Fruit fly (Drosophila melanogaster) whole organism, embryonic: ENCODE measurements around the gene CG12507.

ENCODE experiments used
- Aef1 ChIP-seq: fragments of 200-800 bp; sonication (Bioruptor generic); IDR thresholded peaks from 3 replicates; pipeline ENCODE4 v1.3.6; 2022; ENCODE audit warnings: missing biosample characterization, missing genetic modification characterization
- Antp ChIP-seq: fragments of 200-800 bp; sonication (Bioruptor generic); optimal IDR thresholded peaks from 3 replicates; lab custom pipeline; 2016; ENCODE audit warnings: missing biosample characterization, missing genetic modification characterization
- Atf-2 ChIP-seq: fragments of 200-800 bp; sonication (Bioruptor generic); optimal IDR thresholded peaks from 2 replicates; lab custom pipeline; 2016; ENCODE audit warnings: missing biosample characterization, missing genetic modification characterization
- BEAF-32 ChIP-seq: fragments of 200-800 bp; sonication (Bioruptor generic); optimal IDR thresholded peaks from 3 replicates; lab custom pipeline; 2017; ENCODE audit warnings: missing biosample characterization, missing genetic modification characterization, mild to moderate bottlenecking, moderate library complexity, missing genetic modification reagents
- Bdp1 ChIP-seq: fragments of 200-800 bp; sonication (Bioruptor generic); optimal IDR thresholded peaks from 3 replicates; lab custom pipeline; 2016; ENCODE audit warnings: missing biosample characterization, missing genetic modification characterization
- CG10267 ChIP-seq: fragments of 200-800 bp; sonication (Bioruptor generic); optimal IDR thresholded peaks from 2 replicates; lab custom pipeline; 2018; ENCODE audit warnings: missing biosample characterization, mild to moderate bottlenecking, missing genetic modification characterization, moderate library complexity
- CG10462 ChIP-seq: fragments of 200-800 bp; sonication (Bioruptor generic); optimal IDR thresholded peaks from 2 replicates; lab custom pipeline; 2016; ENCODE audit warnings: missing biosample characterization, missing genetic modification characterization
- CG10654 ChIP-seq: fragments of 200-800 bp; sonication (Bioruptor generic); optimal IDR thresholded peaks from 2 replicates; lab custom pipeline; 2016; ENCODE audit warnings: missing biosample characterization, missing genetic modification characterization
- CG11560 ChIP-seq: fragments of 200-800 bp; sonication (Bioruptor generic); IDR thresholded peaks from 3 replicates; pipeline ENCODE4 v1.3.6; 2022; ENCODE audit warnings: missing biosample characterization, missing genetic modification characterization
- CG12071 ChIP-seq: fragments of 200-800 bp; sonication (Bioruptor generic); optimal IDR thresholded peaks from 3 replicates; lab custom pipeline; 2018; ENCODE audit warnings: missing biosample characterization, mild to moderate bottlenecking, missing genetic modification characterization
- CG12659 ChIP-seq: fragments of 200-800 bp; sonication (Bioruptor generic); optimal IDR thresholded peaks from 3 replicates; lab custom pipeline; 2017; ENCODE audit warnings: mild to moderate bottlenecking, missing biosample characterization, missing genetic modification reagents, missing genetic modification characterization
- CG14441 ChIP-seq: fragments of 200-800 bp; sonication (Bioruptor generic); IDR thresholded peaks from 2 replicates; pipeline ENCODE4 v1.3.6; 2022; ENCODE audit warnings: missing biosample characterization, missing genetic modification characterization
- CG15073 ChIP-seq: fragments of 200-800 bp; sonication (Bioruptor generic); optimal IDR thresholded peaks from 2 replicates; lab custom pipeline; 2016; ENCODE audit warnings: missing biosample characterization, missing genetic modification characterization
- CG15269 ChIP-seq: fragments of 200-800 bp; sonication (Bioruptor generic); optimal IDR thresholded peaks from 2 replicates; lab custom pipeline; 2018; ENCODE audit warnings: missing biosample characterization, mild to moderate bottlenecking, missing genetic modification characterization, moderate library complexity
- CG17328 ChIP-seq: fragments of 200-800 bp; sonication (Bioruptor generic); IDR thresholded peaks from 2 replicates; pipeline ENCODE4 v1.3.6; 2022; ENCODE audit warnings: missing biosample characterization, missing genetic modification characterization
- CG17359 ChIP-seq: fragments of 200-800 bp; sonication (Bioruptor generic); optimal IDR thresholded peaks from 3 replicates; lab custom pipeline; 2018; ENCODE audit warnings: missing biosample characterization, mild to moderate bottlenecking, missing genetic modification characterization, moderate library complexity
- CG2120 ChIP-seq: fragments of 200-800 bp; sonication (Bioruptor generic); optimal IDR thresholded peaks from 3 replicates; lab custom pipeline; 2016; ENCODE audit warnings: missing biosample characterization, missing genetic modification characterization
- CG2199 ChIP-seq: fragments of 200-800 bp; sonication (Bioruptor generic); IDR thresholded peaks from 3 replicates; pipeline ENCODE4 v1.3.6; 2022; ENCODE audit warnings: missing biosample characterization, missing genetic modification characterization
- CG31224 ChIP-seq: fragments of 200-800 bp; sonication (Bioruptor generic); IDR thresholded peaks from 2 replicates; pipeline ENCODE4 v1.3.6; 2022; ENCODE audit warnings: missing biosample characterization, missing genetic modification characterization
- CG3163 ChIP-seq: fragments of 200-800 bp; sonication (Bioruptor generic); optimal IDR thresholded peaks from 3 replicates; lab custom pipeline; 2016; ENCODE audit warnings: missing biosample characterization, missing genetic modification characterization
- CG32767 ChIP-seq: fragments of 200-800 bp; sonication (Bioruptor generic); IDR thresholded peaks from 2 replicates; pipeline ENCODE4 v1.3.6; 2022; ENCODE audit warnings: missing biosample characterization, missing genetic modification characterization
- CG33557 ChIP-seq: fragments of 200-800 bp; sonication (Bioruptor generic); optimal IDR thresholded peaks from 2 replicates; lab custom pipeline; 2019; ENCODE audit warnings: missing biosample characterization, mild to moderate bottlenecking, missing genetic modification characterization, moderate library complexity
- CG4707 ChIP-seq: fragments of 200-800 bp; sonication (Bioruptor generic); optimal IDR thresholded peaks from 2 replicates; lab custom pipeline; 2018; ENCODE audit warnings: missing biosample characterization, mild to moderate bottlenecking, missing genetic modification characterization, moderate library complexity
- CG9797 ChIP-seq: fragments of 200-800 bp; sonication (Bioruptor generic); optimal IDR thresholded peaks from 3 replicates; lab custom pipeline; 2018; ENCODE audit warnings: missing biosample characterization, mild to moderate bottlenecking, missing genetic modification characterization
- CkIIα-i1 ChIP-seq: fragments of 200-800 bp; sonication (Bioruptor generic); IDR thresholded peaks from 2 replicates; pipeline ENCODE4 v1.3.6; 2022; ENCODE audit warnings: missing biosample characterization, missing genetic modification characterization
- Drgx ChIP-seq: fragments of 200-800 bp; sonication (Bioruptor generic); IDR thresholded peaks from 2 replicates; pipeline ENCODE4 v1.3.6; 2022; ENCODE audit warnings: missing biosample characterization, missing genetic modification characterization
- GATAe ChIP-seq: fragments of 200-800 bp; sonication (Bioruptor generic); conservative IDR thresholded peaks from 2 replicates; pipeline ENCODE4 v1.3.6; 2022; ENCODE audit warnings: missing biosample characterization, missing genetic modification characterization
- Gug ChIP-seq: fragments of 200-800 bp; sonication (Bioruptor generic); IDR thresholded peaks from 4 replicates; pipeline ENCODE4 v1.3.6; 2022; ENCODE audit warnings: missing biosample characterization, missing genetic modification characterization
- HLH54F ChIP-seq: fragments of 200-800 bp; sonication (Bioruptor generic); optimal IDR thresholded peaks from 3 replicates; lab custom pipeline; 2016; ENCODE audit warnings: missing biosample characterization, missing genetic modification characterization
- HmgD ChIP-seq: fragments of 200-800 bp; sonication (Bioruptor generic); optimal IDR thresholded peaks from 3 replicates; lab custom pipeline; 2016; ENCODE audit warnings: missing biosample characterization, missing genetic modification characterization
- HmgZ ChIP-seq: fragments of 200-800 bp; sonication (Bioruptor generic); optimal IDR thresholded peaks from 2 replicates; lab custom pipeline; 2018; ENCODE audit warnings: missing biosample characterization, mild to moderate bottlenecking, missing genetic modification characterization
- Hr3 ChIP-seq: fragments of 200-800 bp; sonication (Bioruptor generic); optimal IDR thresholded peaks from 3 replicates; lab custom pipeline; 2016; ENCODE audit warnings: missing biosample characterization, missing genetic modification characterization
- Hr51 ChIP-seq, 2 experiments: fragments of 200-800 bp; sonication (Bioruptor generic); optimal IDR thresholded peaks; 2 replicates in 1 of 2; 3 replicates in 1 of 2; lab custom pipeline; 2016 to 2018; ENCODE audit warnings: missing biosample characterization in 2 of 2, missing genetic modification characterization in 2 of 2, mild to moderate bottlenecking in 1 of 2, moderate library complexity in 1 of 2
- Nf-YA ChIP-seq: fragments of 200-800 bp; sonication (Bioruptor generic); IDR thresholded peaks from 2 replicates; pipeline ENCODE4 v1.3.6; 2022; ENCODE audit warnings: missing biosample characterization, missing genetic modification characterization
- Nf-YC ChIP-seq: fragments of 200-800 bp; optimal IDR thresholded peaks from 3 replicates; lab custom pipeline; 2019; ENCODE audit warnings: missing biosample characterization, mild to moderate bottlenecking, missing genetic modification characterization, moderate library complexity
- Ravus ChIP-seq: fragments of 200-800 bp; sonication (Bioruptor generic); IDR thresholded peaks from 2 replicates; pipeline ENCODE4 v1.3.6; 2022; ENCODE audit warnings: missing biosample characterization, missing genetic modification characterization
- ase ChIP-seq: fragments of 200-800 bp; sonication (Bioruptor generic); IDR thresholded peaks from 3 replicates; pipeline ENCODE4 v1.3.6; 2022; ENCODE audit warnings: missing biosample characterization, missing genetic modification characterization
- ato ChIP-seq: fragments of 200-800 bp; sonication (Bioruptor generic); IDR thresholded peaks from 2 replicates; pipeline ENCODE4 v1.3.6; 2022; ENCODE audit warnings: missing biosample characterization, missing genetic modification characterization; ENCODE audit not compliant: partially characterized antibody
- br ChIP-seq: fragments of >200 bp; optimal IDR thresholded peaks from 2 replicates; lab custom pipeline; 2017
- chif ChIP-seq, 2 experiments: fragments of 200-800 bp; sonication (Bioruptor generic); optimal IDR thresholded peaks; 3 replicates each; lab custom pipeline; 2016; ENCODE audit warnings: missing biosample characterization in 2 of 2, missing genetic modification characterization in 2 of 2
- esg ChIP-seq: fragments of 200-800 bp; sonication (Bioruptor generic); conservative IDR thresholded peaks from 2 replicates; pipeline ENCODE4 v1.3.6; 2022; ENCODE audit warnings: missing biosample characterization, missing genetic modification characterization
- ewg ChIP-seq: fragments of 200-800 bp; sonication (Bioruptor generic); optimal IDR thresholded peaks from 3 replicates; lab custom pipeline; 2017; ENCODE audit warnings: mild to moderate bottlenecking, missing biosample characterization, missing genetic modification reagents, missing genetic modification characterization
- exex ChIP-seq: fragments of 200-800 bp; sonication (Bioruptor generic); optimal IDR thresholded peaks from 4 replicates; lab custom pipeline; 2018; ENCODE audit warnings: missing biosample characterization, mild to moderate bottlenecking, missing genetic modification characterization, moderate library complexity
- gfzf ChIP-seq: fragments of 200-800 bp; sonication (Bioruptor generic); optimal IDR thresholded peaks from 2 replicates; lab custom pipeline; 2016; ENCODE audit warnings: missing biosample characterization, mild to moderate bottlenecking, missing genetic modification characterization, moderate library complexity
- ken ChIP-seq: fragments of 200-800 bp; sonication (Bioruptor generic); IDR thresholded peaks from 3 replicates; pipeline ENCODE4 v1.3.6; 2022; ENCODE audit warnings: missing biosample characterization, missing genetic modification characterization
- nom ChIP-seq: fragments of 200-800 bp; sonication (Bioruptor generic); optimal IDR thresholded peaks from 2 replicates; lab custom pipeline; 2017; ENCODE audit warnings: missing biosample characterization, missing genetic modification characterization, mild to moderate bottlenecking, moderate library complexity, missing genetic modification reagents
- pb ChIP-seq: fragments of 200-800 bp; sonication (Bioruptor generic); optimal IDR thresholded peaks from 3 replicates; lab custom pipeline; 2016; ENCODE audit warnings: missing biosample characterization, missing genetic modification characterization
- sim ChIP-seq: fragments of 200-800 bp; sonication (Bioruptor generic); IDR thresholded peaks from 2 replicates; pipeline ENCODE4 v1.3.6; 2022; ENCODE audit warnings: missing biosample characterization, missing genetic modification characterization
- sisA ChIP-seq: fragments of 200-800 bp; sonication (Bioruptor generic); IDR thresholded peaks from 2 replicates; pipeline ENCODE4 v1.3.6; 2022; ENCODE audit warnings: missing biosample characterization, missing genetic modification characterization
- ssp ChIP-seq: fragments of 200-800 bp; sonication (Bioruptor generic); IDR thresholded peaks from 2 replicates; pipeline ENCODE4 v1.3.6; 2022; ENCODE audit warnings: missing biosample characterization, missing genetic modification characterization
- toy ChIP-seq: fragments of 200-800 bp; sonication (Bioruptor generic); IDR thresholded peaks from 2 replicates; pipeline ENCODE4 v1.3.6; 2022; ENCODE audit warnings: missing biosample characterization, missing genetic modification characterization
- tx ChIP-seq: fragments of 200-800 bp; sonication (Bioruptor generic); optimal IDR thresholded peaks from 2 replicates; lab custom pipeline; 2016; ENCODE audit warnings: missing biosample characterization, missing genetic modification characterization

CG12507 gene

DNA sequence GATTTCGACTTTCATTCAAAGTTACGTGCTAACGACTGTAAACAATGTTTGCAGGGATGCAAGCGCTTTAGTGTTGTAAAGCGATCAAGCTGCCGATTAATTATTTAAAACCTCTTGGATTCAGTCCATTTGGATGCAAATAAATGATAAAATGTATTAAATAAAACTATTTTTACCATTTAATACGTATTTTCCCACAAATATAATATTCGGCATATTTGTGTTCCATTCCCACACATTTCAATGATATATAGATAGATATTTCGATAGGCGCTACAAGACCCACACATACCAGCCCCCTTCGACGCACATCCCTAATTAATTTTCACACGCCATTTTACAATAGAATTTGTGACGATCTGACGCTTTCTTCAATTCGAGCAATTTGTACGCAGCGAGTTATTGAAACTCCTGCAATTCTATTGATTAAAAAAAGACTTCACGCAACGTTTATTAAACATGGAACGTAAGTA, 22.2 kb upstream of the CG12507 start, which contains the start of the genes CG32576 and caz (continued):
- TF ChIP-seq CG15073 (GFP tag; lab: Kevin White, UChicago) = no peak
- no peak for TF ChIP-seq nom
- peak; percentile 61 for TF ChIP-seq exex (tag; lab: Kevin White, UChicago)
- TF ChIP-seq CG9797 = peak; percentile 23
- TF ChIP-seq pb (GFP tag; lab: Kevin White, UChicago) = no peak
- peak; percentile 6 for TF ChIP-seq CG10654
- TF ChIP-seq br (lab: Kevin White, UChicago) = no peak
- TF ChIP-seq CG15269 (tag; lab: Kevin White, UChicago) = peak; percentile 22
- no peak for TF ChIP-seq ssp (GFP tag; lab: Robert Waterston, UW)
- no peak for TF ChIP-seq CG17359 (tag; lab: Kevin White, UChicago)
- no peak for TF ChIP-seq Bdp1
- TF ChIP-seq ken = 0 out of 3 replicates have a peak, but pooled peaks have one; percentile 34
- no peak for TF ChIP-seq gfzf (GFP tag; lab: Kevin White, UChicago)
- TF ChIP-seq Aef1 (GFP tag; lab: Robert Waterston, UW) = no peak
- peak; percentile 57 for TF ChIP-seq CG2120 (GFP tag; lab: Kevin White, UChicago)
- TF ChIP-seq CG12071 (GFP tag; lab: Kevin White, UChicago) = no peak
- no peak for TF ChIP-seq HLH54F (GFP tag; lab: Kevin White, UChicago)
- no peak for TF ChIP-seq CG2199 (GFP tag; lab: Robert Waterston, UW)
- TF ChIP-seq CG4707 (GFP tag; lab: Kevin White, UChicago) = no peak
- no peak for TF ChIP-seq CkIIα-i1 (GFP tag; lab: Robert Waterston, UW)
- no peak for TF ChIP-seq esg
- TF ChIP-seq Nf-YC (tag; lab: Kevin White, UChicago) = peak; percentile 56
- TF ChIP-seq tx (GFP tag; lab: Kevin White, UChicago) = no peak
- peak; percentile 24 for TF ChIP-seq Antp (GFP tag; lab: Kevin White, UChicago)
- TF ChIP-seq sisA = no peak
- no peak for TF ChIP-seq CG14441 (GFP tag; lab: Robert Waterston, UW)
- TF ChIP-seq CG12659 = peak; percentile 83
- no peak for TF ChIP-seq ato
- no peak for TF ChIP-seq HmgD (GFP tag; lab: Kevin White, UChicago)
- peak; percentile 80 for TF ChIP-seq BEAF-32
- peak; percentile 96 for TF ChIP-seq CG10267 (tag; lab: Kevin White, UChicago)
- no peak for TF ChIP-seq CG11560
- TF ChIP-seq CG31224 = no peak
- peak; percentile 25 for TF ChIP-seq CG33557 (GFP tag; lab: Kevin White, UChicago)
- no peak for TF ChIP-seq CG3163 (GFP tag; lab: Kevin White, UChicago)
- TF ChIP-seq ewg (GFP tag; lab: Kevin White, UChicago) = no peak
- no peak for TF ChIP-seq Nf-YA (GFP tag; lab: Robert Waterston, UW)
- no peak for TF ChIP-seq Atf-2 (GFP tag; lab: Kevin White, UChicago)
- TF ChIP-seq Ravus (GFP tag; lab: Robert Waterston, UW) = no peak
- TF ChIP-seq sim (GFP tag; lab: Robert Waterston, UW) = no peak
- no peak for TF ChIP-seq Drgx
- TF ChIP-seq ase (GFP tag; lab: Robert Waterston, UW) = no peak
- TF ChIP-seq Hr51 (GFP tag; optimal IDR thresholded peaks at IDR 0.05; lab: Kevin White, UChicago) = peak in 1 of 2 experiments; percentile 19
- TF ChIP-seq CG17328 = no peak
- TF ChIP-seq CG32767 (GFP tag; lab: Robert Waterston, UW) = 0 out of 2 replicates have a peak, but pooled peaks have one; percentile 20
- TF ChIP-seq CG10462 (GFP tag; lab: Kevin White, UChicago) = no peak
- no peak for TF ChIP-seq toy (GFP tag; lab: Robert Waterston, UW)
- TF ChIP-seq chif (GFP tag; optimal IDR thresholded peaks at IDR 0.05; lab: Kevin White, UChicago) = peak in 1 of 2 experiments; percentile 16
- TF ChIP-seq Hr3 (GFP tag; lab: Kevin White, UChicago) = peak; percentile 37
- TF ChIP-seq Gug = no peak
- TF ChIP-seq HmgZ (tag; lab: Kevin White, UChicago) = peak; percentile 13
- no peak for TF ChIP-seq GATAe (GFP tag; lab: Robert Waterston, UW)
